Fruit fly (Drosophila melanogaster): Measurements from ENCODE around the gene tex.

DNA sequence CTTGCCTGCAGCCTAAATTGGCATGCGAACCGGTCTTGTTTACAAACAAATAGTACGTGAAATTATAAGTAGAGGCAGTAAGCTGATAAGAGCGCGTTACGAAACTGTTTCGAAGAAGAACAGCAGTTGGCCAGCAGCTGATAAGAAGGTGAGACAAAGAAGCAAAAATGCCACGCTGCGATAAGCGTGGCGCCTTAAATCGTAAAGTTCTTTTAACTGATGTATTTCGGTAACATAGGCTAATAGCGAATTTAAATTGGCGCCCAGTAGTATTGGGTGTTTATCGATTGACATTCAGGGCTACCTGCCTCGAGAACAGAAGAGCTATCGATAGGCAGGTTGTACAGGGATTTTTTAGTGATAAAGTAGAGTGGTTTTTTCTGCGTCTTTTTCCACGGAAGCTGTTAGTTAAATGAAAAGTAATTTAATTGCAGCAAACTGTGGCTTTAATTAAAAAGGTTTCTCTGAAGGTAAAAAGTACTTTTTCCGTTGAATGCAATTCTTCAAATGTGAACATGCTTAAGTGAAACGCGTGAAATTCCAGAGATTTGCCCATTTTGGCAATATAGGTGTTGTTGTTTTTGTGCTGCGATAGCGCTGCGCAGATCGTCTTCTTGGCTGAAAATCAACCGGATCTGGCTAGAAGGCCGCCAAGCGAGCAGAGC is 48.3 kb upstream of the tex start, which contains the start of gene stck:
- TF ChIP-seq Sin3A (optimal IDR thresholded peaks at IDR 0.05) (no peak), ttk (optimal IDR thresholded peaks at IDR 0.05) (no peak), psq (optimal IDR thresholded peaks at IDR 0.05) (no peak)
